Fruit fly (Drosophila melanogaster) whole organism, prepupa: ENCODE data around the gene Rok.

Source experiments
- CG10631 ChIP-seq: fragments of 200-800 bp; sonication (Bioruptor generic); optimal IDR thresholded peaks from 2 replicates; lab custom pipeline; 2016; ENCODE audit warnings: missing biosample characterization, missing genetic modification characterization
- CG11762 ChIP-seq: fragments of 200-800 bp; sonication (Bioruptor generic); optimal IDR thresholded peaks from 3 replicates; lab custom pipeline; 2016; ENCODE audit warnings: missing biosample characterization, missing genetic modification characterization; ENCODE audit not compliant: insufficient read depth
- CG15336 ChIP-seq: fragments of 200-800 bp; sonication (Bioruptor generic); IDR thresholded peaks from 2 replicates; pipeline ENCODE4 v1.3.6; 2022; ENCODE audit warnings: missing biosample characterization, missing genetic modification characterization
- CG31627 ChIP-seq: fragments of 200-800 bp; sonication (Bioruptor generic); optimal IDR thresholded peaks from 3 replicates; lab custom pipeline; 2016; ENCODE audit warnings: missing biosample characterization, missing genetic modification characterization
- CG32006 ChIP-seq: fragments of 200-800 bp; sonication (Bioruptor generic); optimal IDR thresholded peaks from 3 replicates; lab custom pipeline; 2017; ENCODE audit warnings: missing biosample characterization, mild to moderate bottlenecking, missing genetic modification characterization
- CG34406 ChIP-seq: fragments of 200-800 bp; sonication (Bioruptor generic); optimal IDR thresholded peaks from 3 replicates; lab custom pipeline; 2016; ENCODE audit warnings: missing biosample characterization, missing genetic modification characterization
- CG6163 ChIP-seq: fragments of 200-800 bp; sonication (Bioruptor generic); IDR thresholded peaks from 3 replicates; pipeline ENCODE4 v1.3.6; 2022; ENCODE audit warnings: missing biosample characterization, missing genetic modification characterization
- CG6276 ChIP-seq: fragments of 200-800 bp; sonication (Bioruptor generic); optimal IDR thresholded peaks from 2 replicates; lab custom pipeline; 2017; ENCODE audit warnings: missing biosample characterization, mild to moderate bottlenecking, missing genetic modification characterization
- CG6808 ChIP-seq: fragments of 200-800 bp; sonication (Bioruptor generic); optimal IDR thresholded peaks from 3 replicates; lab custom pipeline; 2017; ENCODE audit warnings: missing biosample characterization, missing genetic modification characterization, mild to moderate bottlenecking, moderate library complexity, missing genetic modification reagents
- CG6854 ChIP-seq: fragments of 200-800 bp; sonication (Bioruptor generic); optimal IDR thresholded peaks from 2 replicates; lab custom pipeline; 2017; ENCODE audit warnings: missing biosample characterization, mild to moderate bottlenecking, missing genetic modification characterization
- CG7368 ChIP-seq: fragments of 200-800 bp; sonication (Bioruptor generic); optimal IDR thresholded peaks from 3 replicates; lab custom pipeline; 2016; ENCODE audit warnings: missing biosample characterization, missing genetic modification characterization
- CG8319 ChIP-seq: fragments of 200-800 bp; sonication (Bioruptor generic); optimal IDR thresholded peaks from 3 replicates; lab custom pipeline; 2016; ENCODE audit warnings: missing biosample characterization, missing genetic modification characterization
- CG8632 ChIP-seq: fragments of 200-800 bp; sonication (Bioruptor generic); optimal IDR thresholded peaks from 3 replicates; lab custom pipeline; 2016; ENCODE audit warnings: missing biosample characterization, missing genetic modification characterization
- CG9139 ChIP-seq: fragments of 200-800 bp; sonication (Bioruptor generic); optimal IDR thresholded peaks from 3 replicates; lab custom pipeline; 2017; ENCODE audit warnings: missing biosample characterization, mild to moderate bottlenecking, missing genetic modification characterization
- Eip75B ChIP-seq: fragments of 200-800 bp; sonication (Bioruptor generic); optimal IDR thresholded peaks from 3 replicates; lab custom pipeline; 2016; ENCODE audit warnings: missing biosample characterization, missing genetic modification characterization
- Eip78C ChIP-seq: fragments of 200-800 bp; sonication (Bioruptor generic); peaks from one replicate; lab custom pipeline; 2016; ENCODE audit warnings: missing biosample characterization, missing genetic modification characterization
- Gug ChIP-seq: fragments of 200-800 bp; sonication (Bioruptor generic); IDR thresholded peaks from 2 replicates; pipeline ENCODE4 v1.3.6; 2022; ENCODE audit warnings: missing biosample characterization, missing genetic modification characterization
- Hr39 ChIP-seq: fragments of 200-800 bp; sonication (Bioruptor generic); optimal IDR thresholded peaks from 2 replicates; lab custom pipeline; 2016; ENCODE audit warnings: missing biosample characterization, missing genetic modification characterization
- Hr4 ChIP-seq: fragments of 200-800 bp; sonication (Bioruptor generic); optimal IDR thresholded peaks from 3 replicates; lab custom pipeline; 2016; ENCODE audit warnings: missing biosample characterization, missing genetic modification characterization
- Met ChIP-seq: fragments of 200-800 bp; sonication (Bioruptor generic); optimal IDR thresholded peaks from 3 replicates; lab custom pipeline; 2016; ENCODE audit warnings: missing biosample characterization, missing genetic modification characterization
- OdsH ChIP-seq: fragments of 200-800 bp; sonication (Bioruptor generic); optimal IDR thresholded peaks from 3 replicates; lab custom pipeline; 2016; ENCODE audit warnings: missing biosample characterization, missing genetic modification characterization
- Smox ChIP-seq: fragments of 200-800 bp; sonication (Bioruptor generic); optimal IDR thresholded peaks from 3 replicates; lab custom pipeline; 2016; ENCODE audit warnings: missing biosample characterization, missing genetic modification characterization
- Sox102F ChIP-seq: fragments of 200-800 bp; sonication (Bioruptor generic); optimal IDR thresholded peaks from 2 replicates; lab custom pipeline; 2016; ENCODE audit warnings: missing biosample characterization, mild to moderate bottlenecking, missing genetic modification characterization
- Sox14 ChIP-seq: fragments of 200-800 bp; sonication (Bioruptor generic); optimal IDR thresholded peaks from 3 replicates; lab custom pipeline; 2016; ENCODE audit warnings: missing biosample characterization, missing genetic modification characterization
- Sox15 ChIP-seq: fragments of 200-800 bp; sonication (Bioruptor generic); optimal IDR thresholded peaks from 3 replicates; lab custom pipeline; 2016; ENCODE audit warnings: missing biosample characterization, missing genetic modification characterization
- achi ChIP-seq: fragments of 200-800 bp; sonication (Bioruptor generic); optimal IDR thresholded peaks from 3 replicates; lab custom pipeline; 2016; ENCODE audit warnings: missing biosample characterization, missing genetic modification characterization
- acj6 ChIP-seq: fragments of 200-800 bp; sonication (Bioruptor generic); optimal IDR thresholded peaks from 3 replicates; lab custom pipeline; 2016; ENCODE audit warnings: missing biosample characterization, missing genetic modification characterization
- eg ChIP-seq: fragments of 200-800 bp; sonication (Bioruptor generic); IDR thresholded peaks from 3 replicates; pipeline ENCODE4 v1.3.6; 2022; ENCODE audit warnings: missing biosample characterization, missing genetic modification characterization
- esn ChIP-seq: fragments of 200-800 bp; sonication (Bioruptor generic); optimal IDR thresholded peaks from 2 replicates; lab custom pipeline; 2016; ENCODE audit warnings: missing biosample characterization, mild to moderate bottlenecking, missing genetic modification characterization, moderate library complexity
- fd59A ChIP-seq: fragments of 200-800 bp; sonication (Bioruptor generic); optimal IDR thresholded peaks from 2 replicates; lab custom pipeline; 2017; ENCODE audit warnings: missing biosample characterization, mild to moderate bottlenecking, missing genetic modification characterization, missing genetic modification reagents
- fd85E ChIP-seq: fragments of 200-800 bp; sonication (Bioruptor generic); optimal IDR thresholded peaks from 3 replicates; lab custom pipeline; 2016; ENCODE audit warnings: missing biosample characterization, missing genetic modification characterization
- fkh ChIP-seq: fragments of 200-800 bp; sonication (Bioruptor generic); optimal IDR thresholded peaks from 3 replicates; lab custom pipeline; 2017; ENCODE audit warnings: missing biosample characterization, mild to moderate bottlenecking, missing genetic modification characterization, moderate library complexity
- lz ChIP-seq: fragments of 200-800 bp; sonication (Bioruptor generic); optimal IDR thresholded peaks from 3 replicates; lab custom pipeline; 2016; ENCODE audit warnings: missing biosample characterization, missing genetic modification characterization
- net ChIP-seq: fragments of 200-800 bp; sonication (Bioruptor generic); optimal IDR thresholded peaks from 3 replicates; lab custom pipeline; 2016; ENCODE audit warnings: missing biosample characterization, missing genetic modification characterization
- pdm3 ChIP-seq: fragments of 200-800 bp; sonication (Bioruptor generic); optimal IDR thresholded peaks from 3 replicates; lab custom pipeline; 2016; ENCODE audit warnings: missing biosample characterization, missing genetic modification characterization
- salr ChIP-seq, 2 experiments: fragments of 200-800 bp; sonication (Bioruptor generic); optimal IDR thresholded peaks; 3 replicates each; lab custom pipeline; 2016 to 2018; ENCODE audit warnings: missing biosample characterization in 2 of 2, missing genetic modification characterization in 2 of 2, mild to moderate bottlenecking in 1 of 2
- svp ChIP-seq: fragments of 200-800 bp; sonication (Bioruptor generic); peaks from one replicate; lab custom pipeline; 2016; ENCODE audit warnings: missing biosample characterization, missing genetic modification characterization
- topi ChIP-seq: fragments of 200-800 bp; sonication (Bioruptor generic); optimal IDR thresholded peaks from 3 replicates; lab custom pipeline; 2016; ENCODE audit warnings: missing biosample characterization, missing genetic modification characterization
- vri ChIP-seq: fragments of 200-800 bp; sonication (Bioruptor generic); optimal IDR thresholded peaks from 3 replicates; lab custom pipeline; 2016; ENCODE audit warnings: missing biosample characterization, mild to moderate bottlenecking, missing genetic modification characterization

Rok gene

DNA sequence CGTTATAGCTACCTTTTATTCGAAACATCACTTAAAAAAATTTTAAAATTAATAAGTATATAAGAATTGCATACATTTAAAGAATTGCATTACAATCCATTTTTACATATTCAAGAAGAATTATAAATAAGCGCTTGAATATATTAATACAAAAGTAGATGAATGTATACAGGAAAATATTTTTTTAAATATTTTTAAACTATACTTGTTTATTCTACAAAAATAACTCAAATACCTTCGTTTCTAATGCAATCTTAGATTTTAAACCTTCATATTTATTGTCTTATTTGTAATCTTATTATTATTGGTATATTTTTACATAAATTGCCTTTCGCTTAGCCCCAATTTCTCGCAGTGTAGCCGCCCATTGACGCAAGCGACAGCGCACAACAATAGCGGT lies 39.9 kb upstream of the Rok start (continued):
- TF ChIP-seq Gug (GFP tag; lab: Robert Waterston, UW) (no peak), eg (GFP tag; lab: Robert Waterston, UW) (peak; percentile 41; the same call in 1 of the 3 replicates), Smox (no peak), svp (GFP tag; lab: Kevin White, UChicago) (peak; percentile 66), CG7368 (no peak), CG6854 (GFP tag; lab: Kevin White, UChicago) (no peak), CG8319 (GFP tag; lab: Kevin White, UChicago) (no peak), net (GFP tag; lab: Kevin White, UChicago) (no peak), Eip78C (peak; percentile 62), CG6163 (GFP tag; lab: Robert Waterston, UW) (0 out of 3 replicates have a peak, but pooled peaks have one; percentile 28), salr (GFP tag; optimal IDR thresholded peaks at IDR 0.05; lab: Kevin White, UChicago) (peak in 1 of 2 experiments; percentile 24), CG6276 (no peak), CG11762 (GFP tag; lab: Kevin White, UChicago) (no peak), CG8632 (peak; percentile 30), vri (no peak), lz (no peak), topi (GFP tag; lab: Kevin White, UChicago) (no peak), CG34406 (GFP tag; lab: Kevin White, UChicago) (peak; percentile 45), fd85E (no peak), Sox14 (no peak), Sox15 (GFP tag; lab: Kevin White, UChicago) (no peak), Hr39 (no peak), esn (GFP tag; lab: Kevin White, UChicago) (peak; percentile 37)

DNA sequence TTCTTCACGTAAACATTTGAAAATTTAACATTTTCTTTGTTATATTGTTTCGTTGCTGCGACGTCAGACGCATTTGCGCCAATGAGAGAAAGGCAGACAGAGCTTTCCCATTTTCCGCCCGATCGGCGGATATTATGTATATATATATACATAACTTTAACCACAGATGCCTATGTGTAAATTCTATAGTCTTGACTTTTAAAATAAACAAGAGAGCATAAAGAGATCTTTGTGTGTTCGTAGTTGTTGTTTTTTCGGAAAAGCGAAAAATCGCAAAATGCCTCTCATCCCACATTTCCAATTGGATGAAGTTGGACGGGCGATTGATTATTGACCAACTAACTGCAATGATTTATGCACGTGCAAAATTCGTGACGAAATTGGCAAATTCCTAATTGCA lies 39.4 kb upstream of the Rok start, which contains the start of gene CG13012:
CG13012 (minus strand) TSS at position 101 of the 400 bp plus-strand sequence.
- TF ChIP-seq topi (GFP tag; lab: Kevin White, UChicago) (no peak), Eip78C (peak; percentile 52)

DNA sequence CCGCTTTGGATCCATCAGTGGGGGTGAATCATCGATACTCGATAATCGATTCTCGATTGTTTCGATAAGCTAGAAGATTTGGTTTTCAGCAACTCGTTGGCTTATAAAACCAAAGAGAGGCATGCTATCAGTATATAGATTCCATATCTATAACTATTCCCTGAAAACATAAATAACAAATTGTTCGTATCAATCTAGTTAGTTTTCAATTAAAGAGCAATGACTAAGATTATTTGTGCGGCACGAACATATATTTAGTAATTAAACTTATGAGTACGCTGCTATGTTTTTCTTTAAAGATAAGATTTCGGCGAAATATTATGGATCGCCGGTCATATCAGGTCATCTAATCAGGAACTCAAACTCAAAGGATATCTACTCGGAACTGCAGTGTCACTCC lies 37.3 kb upstream of the Rok start:
- TF ChIP-seq CG32006 (GFP tag; lab: Kevin White, UChicago), result no peak
- TF ChIP-seq CG11762 (GFP tag; lab: Kevin White, UChicago), result no peak
- TF ChIP-seq CG6276, result no peak
- TF ChIP-seq, all 60 proteins: peak for 0

DNA sequence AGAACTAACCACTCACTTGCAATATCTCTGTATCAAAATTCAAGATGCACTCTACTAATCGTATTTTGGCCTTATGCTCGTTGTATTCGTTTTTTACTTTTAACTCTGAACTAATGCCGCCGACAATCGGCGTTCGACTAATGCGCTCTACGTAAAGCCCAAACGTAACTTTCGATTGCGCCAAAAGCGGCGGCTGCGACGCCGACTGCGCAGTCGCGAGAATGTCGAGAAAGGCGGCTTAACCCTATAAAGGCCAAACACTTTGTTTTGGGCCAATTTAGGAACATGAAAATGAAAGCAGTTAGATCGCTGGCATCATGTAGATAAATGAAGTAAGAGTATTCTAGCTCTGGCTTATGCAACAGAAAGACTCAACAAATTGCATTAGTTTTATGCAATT lies 35.7 kb upstream of the Rok start:
- TF ChIP-seq lz (no peak), Sox102F (GFP tag; lab: Kevin White, UChicago) (no peak), achi (GFP tag; lab: Kevin White, UChicago) (no peak), Eip75B (GFP tag; lab: Kevin White, UChicago) (no peak)
- TF ChIP-seq, all 60 proteins: peak for 0

DNA sequence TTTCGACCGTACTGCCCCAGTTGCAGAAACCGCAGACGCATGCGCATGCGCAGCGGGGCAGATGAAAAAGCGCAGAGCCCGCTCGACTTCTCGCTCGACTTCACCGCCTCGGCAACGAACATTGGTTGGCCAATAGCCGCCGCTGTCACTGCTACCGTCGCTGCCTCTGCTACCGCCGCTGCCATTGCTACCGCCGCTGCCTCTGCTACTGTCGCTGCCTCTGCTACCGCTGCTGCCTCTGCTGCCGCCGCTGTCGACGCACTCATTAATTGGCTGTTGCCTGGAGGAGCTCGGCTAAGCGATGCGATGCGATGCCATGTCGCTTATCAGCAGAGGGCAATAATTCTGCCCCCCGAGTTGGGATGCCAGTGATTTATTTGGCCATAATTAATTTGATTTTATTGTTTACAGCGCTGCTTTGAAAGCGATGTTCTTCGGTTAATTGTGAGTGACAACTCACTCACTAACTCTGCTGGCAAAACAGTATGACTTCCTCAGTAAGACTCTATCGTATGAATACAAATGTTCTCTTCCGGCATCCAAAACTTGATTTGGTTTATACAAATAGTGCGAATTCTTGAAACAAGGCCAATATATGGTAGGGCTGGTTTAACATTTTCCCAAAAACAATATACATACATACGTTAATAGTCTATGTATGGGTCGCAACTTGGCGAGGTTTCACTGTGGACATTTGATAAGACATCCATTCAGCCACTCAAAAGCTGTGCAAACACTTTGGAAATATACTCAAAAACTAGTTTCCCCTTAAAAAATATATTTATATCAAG lies 33.7 kb upstream of the Rok start:
- no peak for TF ChIP-seq CG10631 (GFP tag; lab: Kevin White, UChicago)
- no peak for TF ChIP-seq Sox15 (GFP tag; lab: Kevin White, UChicago)
- peak; percentile 22 for TF ChIP-seq Sox102F (GFP tag; lab: Kevin White, UChicago)
- TF ChIP-seq CG15336, result 0 out of 2 replicates have a peak, but pooled peaks have one; percentile 17
- TF ChIP-seq pdm3, result peak; percentile 6
- peak; percentile 8 for TF ChIP-seq topi (GFP tag; lab: Kevin White, UChicago)
- peak; percentile 32 for TF ChIP-seq CG31627 (GFP tag; lab: Kevin White, UChicago)
- peak; percentile 19 for TF ChIP-seq CG32006 (GFP tag; lab: Kevin White, UChicago)
- TF ChIP-seq CG6163 (GFP tag; lab: Robert Waterston, UW), result no peak
- peak; percentile 3 for TF ChIP-seq esn (GFP tag; lab: Kevin White, UChicago)
- peak; percentile 16 for TF ChIP-seq Hr4 (GFP tag; lab: Kevin White, UChicago)
- TF ChIP-seq Hr39, result peak; percentile 28
- peak; percentile 0 for TF ChIP-seq acj6 (GFP tag; lab: Kevin White, UChicago)
- TF ChIP-seq fd59A (GFP tag; lab: Kevin White, UChicago), result no peak
- no peak for TF ChIP-seq CG9139 (GFP tag; lab: Kevin White, UChicago)
- peak; percentile 90 for TF ChIP-seq svp (GFP tag; lab: Kevin White, UChicago)
- TF ChIP-seq lz, result peak; percentile 6
- TF ChIP-seq Eip78C, result peak; percentile 63
- TF ChIP-seq Met, result peak; percentile 40
- TF ChIP-seq CG6808 (GFP tag; lab: Kevin White, UChicago), result no peak
- TF ChIP-seq fkh, result peak; percentile 1
- peak; percentile 10 for TF ChIP-seq OdsH (GFP tag; lab: Kevin White, UChicago)
- TF ChIP-seq, all 60 proteins: peak for 16
